Fruit fly (Drosophila melanogaster): Measurements from ENCODE around the gene capt.
A peak's percentile ranks its signal among the peaks of the same experiment; 100 is the strongest.

capt gene

dm6 chr2L:1142730-1143281 is 15.3 kb downstream of the capt start, which contains the start of gene MFS3 (continued):
- TF ChIP-seq CG2202 (tag; optimal IDR thresholded peaks at IDR 0.05) (no peak), tup (GFP tag; optimal IDR thresholded peaks at IDR 0.05) (no peak), tll (GFP tag; optimal IDR thresholded peaks at IDR 0.05) (peak in 1 of 2 experiments; percentile 33), CG9876 (GFP tag; optimal IDR thresholded peaks at IDR 0.05) (no peak), otp (GFP tag; IDR thresholded peaks at IDR 0.05) (no peak), Rfx (GFP tag; IDR thresholded peaks at IDR 0.05) (peak; percentile 26; the same call in 1 of the 2 replicates), Ets65A (GFP tag) (no peak), vvl (GFP tag; IDR thresholded peaks at IDR 0.05) (peak; percentile 61; the same call in 1 of the 2 replicates), sisA (GFP tag; IDR thresholded peaks at IDR 0.05) (no peak), CG6175 (GFP tag; IDR thresholded peaks at IDR 0.05) (peak; percentile 88; the same call in 2 of the 3 replicates), Hsf (GFP tag; optimal IDR thresholded peaks at IDR 0.05) (peak; percentile 28), CG13287 (GFP tag; IDR thresholded peaks at IDR 0.05; ENCODE audit: partially characterized antibody) (peak; percentile 43; the same call in 1 of the 2 replicates), nom (GFP tag; optimal IDR thresholded peaks at IDR 0.05) (peak; percentile 37), ci (GFP tag; IDR thresholded peaks at IDR 0.05) (peak; percentile 54; the same call in 2 of the 3 replicates), CG3838 (GFP tag; optimal IDR thresholded peaks at IDR 0.05) (no peak), ab (GFP tag; optimal IDR thresholded peaks at IDR 0.05) (no peak), kni (GFP tag; optimal IDR thresholded peaks at IDR 0.05) (peak; percentile 80), CG17912 (GFP tag; optimal IDR thresholded peaks at IDR 0.05) (no peak), CG2889 (GFP tag; IDR thresholded peaks at IDR 0.05) (no peak), lov (optimal IDR thresholded peaks at IDR 0.05) (no peak), lov (GFP tag; IDR thresholded peaks at IDR 0.05) (no peak), CG13775 (GFP tag; optimal IDR thresholded peaks at IDR 0.05) (peak; percentile 2), cg (GFP tag; optimal IDR thresholded peaks at IDR 0.05) (peak; percentile 81), MBD-R2 (GFP tag; IDR thresholded peaks at IDR 0.05) (no peak), dm (GFP tag; optimal IDR thresholded peaks at IDR 0.05) (peak; percentile 6), Lhr (GFP tag; optimal IDR thresholded peaks at IDR 0.05) (no peak), gcm (GFP tag; optimal IDR thresholded peaks at IDR 0.05) (peak; percentile 9), Nf-YC (tag; optimal IDR thresholded peaks at IDR 0.05) (peak; percentile 7), nmo (GFP tag; optimal IDR thresholded peaks at IDR 0.05) (peak; percentile 7), CG12659 (GFP tag; optimal IDR thresholded peaks at IDR 0.05) (peak; percentile 33), CG1233 (GFP tag; optimal IDR thresholded peaks at IDR 0.05) (no peak), so (GFP tag; IDR thresholded peaks at IDR 0.05) (peak; percentile 71; the same call in 2 of the 3 replicates), knrl (GFP tag; IDR thresholded peaks at IDR 0.05; ENCODE audit: partially characterized antibody) (no peak), Asciz (GFP tag; optimal IDR thresholded peaks at IDR 0.05) (no peak), Sox100B (GFP tag; optimal IDR thresholded peaks at IDR 0.05) (no peak), Deaf1 (tag; optimal IDR thresholded peaks at IDR 0.05) (peak; percentile 98), D (optimal IDR thresholded peaks at IDR 0.05) (no peak), D (GFP tag; optimal IDR thresholded peaks at IDR 0.05) (no peak), CG31441 (GFP tag; IDR thresholded peaks at IDR 0.05) (no peak), gsb (GFP tag; IDR thresholded peaks at IDR 0.05) (no peak), CG3407 (GFP tag; optimal IDR thresholded peaks at IDR 0.05) (no peak), tgo (GFP tag; IDR thresholded peaks at IDR 0.05) (no peak), CG10543 (GFP tag; optimal IDR thresholded peaks at IDR 0.05) (peak; percentile 75), tap (tag; optimal IDR thresholded peaks at IDR 0.05) (peak; percentile 11), CG2678 (tag; optimal IDR thresholded peaks at IDR 0.05) (peak; percentile 25), ara (GFP tag; IDR thresholded peaks at IDR 0.05) (no peak), CG11398 (GFP tag; optimal IDR thresholded peaks at IDR 0.05) (no peak), CG31224 (GFP tag; IDR thresholded peaks at IDR 0.05) (no peak), B-H2 (GFP tag; optimal IDR thresholded peaks at IDR 0.05) (peak; percentile 14), pan (optimal IDR thresholded peaks at IDR 0.05) (no peak), pan (GFP tag; optimal IDR thresholded peaks at IDR 0.05 in 1 of 2, IDR thresholded peaks at IDR 0.05 in 1 of 2) (no peak)
